Fruit fly (Drosophila melanogaster): ENCODE measurements around the gene CG31274.
A peak's percentile ranks its signal among the peaks of the same experiment; 100 is the strongest.

CG31274 gene

dm6 chr3R:16996059-16996959 is 3.5 kb downstream of the CG31274 start, which contains the start of the genes EMC2A and CG3534 (continued):
- no peak for TF ChIP-seq CG31224 (GFP tag; IDR thresholded peaks at IDR 0.05)
- no peak for TF ChIP-seq oc (tag; optimal IDR thresholded peaks at IDR 0.05)
- TF ChIP-seq CG11560 (tag; IDR thresholded peaks at IDR 0.05) = no peak
- TF ChIP-seq CG8290 (GFP tag; optimal IDR thresholded peaks at IDR 0.05) = peak; percentile 48
- TF ChIP-seq CG8290 (tag; optimal IDR thresholded peaks at IDR 0.05) = no peak
- TF ChIP-seq CG3847 (GFP tag; IDR thresholded peaks at IDR 0.05) = no peak
- no peak for TF ChIP-seq toy (GFP tag; IDR thresholded peaks at IDR 0.05)
- TF ChIP-seq h (optimal IDR thresholded peaks at IDR 0.05) = no peak
- no peak for TF ChIP-seq CG32767 (GFP tag; IDR thresholded peaks at IDR 0.05)
- no peak for TF ChIP-seq Spps (tag; optimal IDR thresholded peaks at IDR 0.05)
- TF ChIP-seq CG11723 (GFP tag; optimal IDR thresholded peaks at IDR 0.05) = no peak
- TF ChIP-seq CG4707 (GFP tag; optimal IDR thresholded peaks at IDR 0.05) = no peak
- no peak for TF ChIP-seq CG15601 (tag; optimal IDR thresholded peaks at IDR 0.05)
- peak in 1 of 2 experiments; percentile 34 for TF ChIP-seq tll (GFP tag; optimal IDR thresholded peaks at IDR 0.05)
- TF ChIP-seq CG32532 (GFP tag; IDR thresholded peaks at IDR 0.05) = peak; percentile 57
- TF ChIP-seq CG7745 (tag; optimal IDR thresholded peaks at IDR 0.05) = no peak
- no peak for TF ChIP-seq gsb (GFP tag; IDR thresholded peaks at IDR 0.05)
- TF ChIP-seq salm (tag; optimal IDR thresholded peaks at IDR 0.05) = no peak
- peak; percentile 15 for TF ChIP-seq CG4617 (GFP tag; optimal IDR thresholded peaks at IDR 0.05; ENCODE audit: borderline replicate concordance)
- TF ChIP-seq CG13424 (tag; optimal IDR thresholded peaks at IDR 0.05) = no peak
- TF ChIP-seq jing (GFP tag; optimal IDR thresholded peaks at IDR 0.05) = no peak
- no peak for TF ChIP-seq CG1647 (GFP tag; optimal IDR thresholded peaks at IDR 0.05)
- TF ChIP-seq CG11085 (GFP tag; IDR thresholded peaks at IDR 0.05) = no peak
- no peak for TF ChIP-seq CG12744 (GFP tag; optimal IDR thresholded peaks at IDR 0.05)
- TF ChIP-seq Atf3 (GFP tag; optimal IDR thresholded peaks at IDR 0.05) = no peak
- no peak for TF ChIP-seq CG17612 (GFP tag; IDR thresholded peaks at IDR 0.05)
- no peak for TF ChIP-seq CG10366 (GFP tag; IDR thresholded peaks at IDR 0.05)
- TF ChIP-seq bowl (GFP tag; IDR thresholded peaks at IDR 0.05) = no peak
- TF ChIP-seq CG8281 (tag; optimal IDR thresholded peaks at IDR 0.05) = no peak
- TF ChIP-seq CG3995 (GFP tag; optimal IDR thresholded peaks at IDR 0.05) = no peak
- TF ChIP-seq slou (GFP tag; optimal IDR thresholded peaks at IDR 0.05) = no peak
- no peak for TF ChIP-seq CG30020 (tag; optimal IDR thresholded peaks at IDR 0.05)
- TF ChIP-seq NC2β (GFP tag; optimal IDR thresholded peaks at IDR 0.05) = no peak
- no peak; the same call in 1 of the 2 replicates for TF ChIP-seq E2f1 (GFP tag; IDR thresholded peaks at IDR 0.05)
- peak; percentile 61 for TF ChIP-seq Abd-B (GFP tag; optimal IDR thresholded peaks at IDR 0.05)
- no peak for TF ChIP-seq CG4282 (GFP tag; optimal IDR thresholded peaks at IDR 0.05)
- no peak for TF ChIP-seq chm (GFP tag; IDR thresholded peaks at IDR 0.05)
- no peak for TF ChIP-seq CG15479 (GFP tag; optimal IDR thresholded peaks at IDR 0.05)
- no peak for TF ChIP-seq seq (GFP tag; IDR thresholded peaks at IDR 0.05)
- TF ChIP-seq CG1529 (GFP tag; optimal IDR thresholded peaks at IDR 0.05) = no peak
- TF ChIP-seq scrt (GFP tag; optimal IDR thresholded peaks at IDR 0.05) = no peak
- no peak for TF ChIP-seq Sox100B (GFP tag; optimal IDR thresholded peaks at IDR 0.05)
- no peak for TF ChIP-seq CG8089 (GFP tag; optimal IDR thresholded peaks at IDR 0.05)
- peak; percentile 2 for TF ChIP-seq CG15696 (tag; optimal IDR thresholded peaks at IDR 0.05)
- TF ChIP-seq CG31365 (tag; optimal IDR thresholded peaks at IDR 0.05) = no peak
- TF ChIP-seq CG16779 (GFP tag; IDR thresholded peaks at IDR 0.05) = no peak
- no peak for TF ChIP-seq knrl (GFP tag; IDR thresholded peaks at IDR 0.05; ENCODE audit: partially characterized antibody)
- peak; percentile 33 for TF ChIP-seq Meics (GFP tag; optimal IDR thresholded peaks at IDR 0.05)
- TF ChIP-seq CG3065 (GFP tag; optimal IDR thresholded peaks at IDR 0.05) = no peak
- TF ChIP-seq CG43689 (GFP tag; IDR thresholded peaks at IDR 0.05) = no peak
- no peak for TF ChIP-seq bab2 (GFP tag; optimal IDR thresholded peaks at IDR 0.05)
